Worm (Caenorhabditis elegans) whole organism, L1 larva: ENCODE results near the gene gei-1.
"Not testable (repeated sequence)": the region's sequence is repeated elsewhere in the genome, so short reads cannot be mapped to it uniquely, and the experiment has no call there.

ENCODE experiments used
- blmp-1 ChIP-seq: fragments of 150-350 bp; optimal IDR thresholded peaks from 2 replicates; lab custom pipeline; 2014; ENCODE audit warnings: missing biosample characterization, missing genetic modification characterization
- ceh-82 ChIP-seq, 3 experiments: fragments of 150-350 bp in 1 of 3; sonication (generic microtip) in 2 of 3; optimal IDR thresholded peaks; 2 replicates each; lab custom pipeline; 2014 to 2017; ENCODE audit warnings: missing biosample characterization in 3 of 3, missing genetic modification characterization in 3 of 3
- dsc-1 ChIP-seq: sonication (generic microtip); optimal IDR thresholded peaks from 2 replicates; lab custom pipeline; 2016; ENCODE audit warnings: mild to moderate bottlenecking, missing genetic modification characterization, missing compliant biosample characterization
- efl-1 ChIP-seq, 4 experiments: fragments of 150-350 bp; optimal IDR thresholded peaks in 3 of 4; peaks in 1 of 4; 1 replicate in 1 of 4; 2 replicates in 3 of 4; lab custom pipeline; 2014; ENCODE audit warnings: missing biosample characterization in 2 of 4, missing genetic modification characterization in 2 of 4, missing genetic modification reagents in 2 of 4
- efl-3 ChIP-seq: fragments of 200-800 bp; sonication (Bioruptor generic); optimal IDR thresholded peaks from 2 replicates; lab custom pipeline; 2018; ENCODE audit warnings: mild to moderate bottlenecking, missing genetic modification characterization, missing compliant biosample characterization
- elt-3 ChIP-seq, 6 experiments: fragments of 150-350 bp in 1 of 6; sonication (generic microtip); optimal IDR thresholded peaks; 2 replicates each; lab custom pipeline; 2017 to 2018; ENCODE audit warnings: missing biosample characterization in 6 of 6, missing genetic modification characterization in 6 of 6, inconsistent platforms in 1 of 6
- fkh-4 ChIP-seq: sonication (generic microtip); optimal IDR thresholded peaks from 2 replicates; lab custom pipeline; 2016; ENCODE audit warnings: missing compliant biosample characterization, missing genetic modification characterization, borderline replicate concordance
- fos-1 ChIP-seq: fragments of 150-350 bp; optimal IDR thresholded peaks from 2 replicates; lab custom pipeline; 2014; ENCODE audit warnings: missing biosample characterization, missing genetic modification characterization
- hlh-17 ChIP-seq: fragments of 200-800 bp; sonication (Bioruptor generic); optimal IDR thresholded peaks from 2 replicates; lab custom pipeline; 2018; ENCODE audit warnings: missing genetic modification characterization, mild to moderate bottlenecking, missing compliant biosample characterization, moderate library complexity, borderline replicate concordance
- hpl-2 ChIP-seq: fragments of 150-350 bp; optimal IDR thresholded peaks from 2 replicates; lab custom pipeline; 2014; ENCODE audit warnings: missing biosample characterization, missing genetic modification reagents, missing genetic modification characterization
- isw-1 ChIP-seq: fragments of 200-800 bp; sonication (Bioruptor generic); IDR thresholded peaks from 2 replicates; pipeline ENCODE4 v1.3.6; 2022; ENCODE audit warnings: missing genetic modification characterization, missing compliant biosample characterization
- jun-1 ChIP-seq: fragments of 150-350 bp; optimal IDR thresholded peaks from 2 replicates; lab custom pipeline; 2014; ENCODE audit warnings: missing biosample characterization, missing genetic modification reagents, missing genetic modification characterization
- lin-14 ChIP-seq: fragments of 200-800 bp; sonication (Bioruptor generic); optimal IDR thresholded peaks from 2 replicates; lab custom pipeline; 2018; ENCODE audit warnings: mild to moderate bottlenecking, missing genetic modification characterization, moderate library complexity, missing compliant biosample characterization
- lir-3 ChIP-seq: sonication (generic microtip); optimal IDR thresholded peaks from 2 replicates; lab custom pipeline; 2016; ENCODE audit warnings: mild to moderate bottlenecking, missing genetic modification characterization, moderate library complexity, missing compliant biosample characterization; ENCODE audit not compliant: poor library complexity
- lsy-2 ChIP-seq, 2 experiments: fragments of 150-350 bp; optimal IDR thresholded peaks; 2 replicates each; lab custom pipeline; 2014; ENCODE audit warnings: missing biosample characterization in 2 of 2, missing genetic modification characterization in 2 of 2
- mab-9 ChIP-seq: fragments of 200-800 bp; sonication (Bioruptor generic); IDR thresholded peaks from 2 replicates; pipeline ENCODE4 v1.3.6; 2022; ENCODE audit warnings: missing genetic modification reagents, missing genetic modification characterization, missing compliant biosample characterization
- nhr-28 ChIP-seq: fragments of 150-350 bp; optimal IDR thresholded peaks from 2 replicates; lab custom pipeline; 2014; ENCODE audit warnings: missing biosample characterization, missing genetic modification characterization
- nhr-47 ChIP-seq: sonication (generic microtip); optimal IDR thresholded peaks from 2 replicates; lab custom pipeline; 2016; ENCODE audit warnings: mild to moderate bottlenecking, missing genetic modification characterization, moderate library complexity, missing compliant biosample characterization
- nhr-71 ChIP-seq: sonication (generic microtip); optimal IDR thresholded peaks from 2 replicates; lab custom pipeline; 2016; ENCODE audit warnings: mild to moderate bottlenecking, missing genetic modification characterization, moderate library complexity, missing compliant biosample characterization
- nhr-85 ChIP-seq: sonication (generic microtip); peaks from one replicate; lab custom pipeline; 2016; ENCODE audit warnings: missing genetic modification characterization, inconsistent platforms, missing compliant biosample characterization
- pag-3 ChIP-seq: sonication (generic microtip); optimal IDR thresholded peaks from 2 replicates; lab custom pipeline; 2017; ENCODE audit warnings: missing genetic modification characterization, mild to moderate bottlenecking, missing compliant biosample characterization, antibody characterized with exemption, borderline replicate concordance; ENCODE audit not compliant: insufficient read depth
- pqm-1 ChIP-seq: sonication (generic microtip); optimal IDR thresholded peaks from 3 replicates; lab custom pipeline; 2017; ENCODE audit warnings: missing biosample characterization, missing genetic modification characterization
- snpc-4 ChIP-seq: fragments of 150-350 bp; optimal IDR thresholded peaks from 2 replicates; lab custom pipeline; 2014; ENCODE audit warnings: missing biosample characterization, missing genetic modification characterization
- sox-4 ChIP-seq: sonication (generic microtip); optimal IDR thresholded peaks from 2 replicates; lab custom pipeline; 2016; ENCODE audit warnings: missing genetic modification characterization, missing compliant biosample characterization
- unc-86 ChIP-seq: sonication (generic microtip); optimal IDR thresholded peaks from 2 replicates; lab custom pipeline; 2016; ENCODE audit warnings: missing genetic modification characterization, missing compliant biosample characterization
- vab-15 ChIP-seq: sonication (generic microtip); optimal IDR thresholded peaks from 2 replicates; lab custom pipeline; 2017; ENCODE audit warnings: missing genotype, mild to moderate bottlenecking, missing genetic modification characterization, missing compliant biosample characterization
- xbp-1 ChIP-seq: sonication (generic microtip); optimal IDR thresholded peaks from 2 replicates; lab custom pipeline; 2016; ENCODE audit warnings: missing genetic modification characterization, missing compliant biosample characterization
- zag-1 ChIP-seq: fragments of 150-350 bp; optimal IDR thresholded peaks from 2 replicates; lab custom pipeline; 2014; ENCODE audit warnings: missing biosample characterization, missing genetic modification characterization
- zip-4 ChIP-seq: fragments of 200-800 bp; sonication (Bioruptor generic); optimal IDR thresholded peaks from 2 replicates; lab custom pipeline; 2018; ENCODE audit warnings: mild to moderate bottlenecking, missing genetic modification characterization, moderate library complexity, missing compliant biosample characterization

Gene gei-1

DNA sequence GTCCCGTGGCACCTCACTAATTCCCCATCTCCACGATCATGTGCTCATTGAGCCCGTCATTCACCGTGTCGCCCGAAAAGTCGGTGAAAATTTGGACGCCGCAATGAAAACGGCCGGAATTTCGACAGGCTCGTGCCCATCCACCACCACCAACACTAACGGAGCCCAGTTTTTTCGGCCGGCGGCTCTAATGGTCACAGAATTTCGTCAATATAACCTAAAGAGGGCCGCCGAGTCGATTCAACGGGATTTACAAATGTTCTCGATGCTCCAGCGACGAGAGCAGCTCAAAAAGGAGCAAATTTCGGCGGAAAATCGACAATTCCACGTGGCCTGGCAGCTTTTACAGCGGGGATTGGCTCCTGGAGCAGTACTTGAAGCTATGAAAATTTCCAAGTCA lies 15.2 kb upstream of the gei-1 start:
- TF ChIP-seq jun-1 (no peak), mab-9 (GFP tag; lab: Robert Waterston, UW) (no peak), unc-86 (tag; lab: Kevin White, UChicago) (no peak), fos-1 (tag; lab: Kevin White, UChicago) (no peak), xbp-1 (tag; lab: Kevin White, UChicago) (no peak), hlh-17 (GFP tag; lab: Kevin White, UChicago) (no peak), efl-3 (no peak), zag-1 (no peak), nhr-28 (tag; lab: Kevin White, UChicago) (no peak), efl-1 (optimal IDR thresholded peaks at IDR 0.05; lab: Kevin White, UChicago) (no peak), efl-1 (GFP tag; optimal IDR thresholded peaks at IDR 0.05 in 1 of 2; lab: Kevin White, UChicago) (no peak), ceh-82 (tag; optimal IDR thresholded peaks at IDR 0.05; lab: Kevin White, UChicago) (no peak), snpc-4 (tag; lab: Kevin White, UChicago) (no peak), pag-3 (tag; lab: Kevin White, UChicago) (no peak)

DNA sequence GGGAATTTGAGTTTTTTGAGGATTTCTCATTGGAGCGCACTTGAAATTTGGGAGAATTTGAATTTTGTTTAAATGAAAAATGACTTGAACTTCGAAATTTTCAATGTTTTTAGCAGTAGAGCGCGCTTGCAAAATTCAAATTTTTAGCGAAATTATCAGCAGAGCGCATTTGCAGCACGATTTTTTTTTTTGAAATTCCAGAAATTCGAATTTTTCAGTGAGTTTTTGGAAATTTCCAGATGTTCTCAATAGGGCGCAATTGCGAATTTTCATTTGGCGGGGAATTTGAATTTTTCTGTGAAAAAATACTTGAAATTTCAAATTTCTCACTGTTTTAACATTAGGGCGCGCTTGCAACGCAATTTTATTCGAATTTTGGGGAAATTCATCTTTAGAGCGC lies 12.9 kb upstream of the gei-1 start:
- TF ChIP-seq pqm-1 (tag; lab: Kevin White, UChicago) (no peak), efl-1 (optimal IDR thresholded peaks at IDR 0.05; lab: Kevin White, UChicago) (no peak), efl-1 (GFP tag; optimal IDR thresholded peaks at IDR 0.05 in 1 of 2; lab: Kevin White, UChicago) (no peak), isw-1 (GFP tag; lab: Robert Waterston, UW) (no peak), mab-9 (GFP tag; lab: Robert Waterston, UW) (no peak)

DNA sequence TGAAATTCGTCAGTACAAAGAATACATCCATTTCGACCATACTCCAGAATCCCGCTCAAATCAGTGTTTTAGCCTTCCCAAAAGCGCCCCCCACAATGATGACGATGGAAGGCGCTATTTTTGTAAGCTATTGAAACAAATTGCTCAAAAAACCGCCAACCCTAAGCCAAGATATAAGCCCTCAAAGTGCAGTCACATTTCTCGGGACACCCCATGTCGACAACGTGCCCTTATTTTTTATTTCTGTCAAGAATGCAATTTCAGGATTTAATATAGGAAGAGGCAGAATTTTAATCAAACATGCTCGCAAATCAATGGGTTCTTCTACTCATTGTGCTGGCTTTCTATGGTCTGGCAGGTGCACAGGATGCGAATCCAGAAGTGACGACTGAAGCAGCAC lies 11.9 kb upstream of the gei-1 start, which contains the start of gene Y53G8AR.1:
Y53G8AR.1 (plus strand) TSS at position 301 of the 400 bp plus-strand sequence.
- TF ChIP-seq lsy-2 (tag; optimal IDR thresholded peaks at IDR 0.05; lab: Kevin White, UChicago); lir-3 (tag; lab: Kevin White, UChicago); nhr-71 (tag; lab: Kevin White, UChicago): not testable (repeated sequence)

DNA sequence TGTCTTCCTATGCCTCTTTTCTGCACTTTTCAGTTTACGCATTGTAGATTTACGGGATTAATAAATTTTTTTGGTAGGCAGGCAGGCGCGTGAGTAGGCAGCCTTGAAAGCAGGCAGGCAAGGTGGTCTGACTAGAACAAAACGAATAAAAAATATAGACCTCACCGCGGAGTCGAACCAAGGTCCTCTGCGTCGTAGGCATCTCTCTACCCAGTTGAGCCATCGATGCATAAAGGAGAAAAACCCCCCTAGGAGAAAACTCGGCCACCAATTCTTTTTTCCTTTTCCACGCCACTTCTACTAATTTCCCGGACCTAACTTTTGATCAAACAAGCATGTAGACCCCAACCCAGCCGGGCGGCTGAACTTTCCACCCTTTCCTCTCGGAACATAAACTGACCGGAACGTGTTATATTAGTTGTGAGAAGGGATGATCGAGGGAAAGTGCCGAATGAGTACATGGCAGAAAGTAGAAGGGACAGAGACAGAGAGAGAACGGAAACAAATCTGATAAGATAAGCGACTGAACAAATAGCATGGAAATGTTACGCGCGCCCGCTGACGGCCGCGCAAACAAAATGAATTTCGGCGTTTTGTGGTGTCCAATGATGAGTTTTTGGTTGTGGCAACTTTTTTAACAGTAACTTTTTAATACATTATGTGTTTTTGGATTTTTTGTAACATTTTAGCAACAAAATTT lies 5.2 kb upstream of the gei-1 start:
- peak; percentile 53 to 97 (median 82) for TF ChIP-seq elt-3 (tag; optimal IDR thresholded peaks at IDR 0.05; lab: Kevin White, UChicago)
- peak; percentile 97 for TF ChIP-seq blmp-1 (tag; lab: Kevin White, UChicago)
- no peak for TF ChIP-seq hpl-2 (GFP tag; lab: Kevin White, UChicago)
- TF ChIP-seq pag-3 (tag; lab: Kevin White, UChicago): peak; percentile 21
- peak; percentile 27 for TF ChIP-seq nhr-85 (tag; lab: Kevin White, UChicago)
- peak; percentile 80 for TF ChIP-seq lin-14
- TF ChIP-seq nhr-47 (tag; lab: Kevin White, UChicago): no peak

DNA sequence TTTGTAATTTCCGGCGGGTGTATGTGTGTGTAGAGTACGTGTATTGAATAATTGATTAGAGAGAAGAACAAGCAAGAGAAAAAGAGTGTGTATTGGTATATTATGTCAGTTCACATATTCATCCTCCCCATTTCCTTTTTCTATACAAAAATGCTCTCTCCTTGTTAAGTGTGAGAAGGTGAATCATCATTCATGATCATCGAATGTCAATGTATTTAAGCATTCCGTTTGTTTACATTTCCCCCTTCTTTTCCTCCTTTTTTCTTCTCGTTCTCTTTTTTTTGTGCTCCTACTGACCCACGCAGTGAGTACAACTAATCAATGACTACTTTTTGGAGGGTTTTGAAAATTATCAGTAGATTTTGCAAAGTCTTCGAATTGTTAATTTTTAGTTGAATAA lies 1.2 kb upstream of the gei-1 start:
- TF ChIP-seq zip-4: no peak
- peak; percentile 43 for TF ChIP-seq fkh-4 (tag; lab: Kevin White, UChicago)
- TF ChIP-seq dsc-1 (tag; lab: Kevin White, UChicago): peak; percentile 85
- TF ChIP-seq nhr-85 (tag; lab: Kevin White, UChicago): peak; percentile 47
- TF ChIP-seq sox-4: no peak

DNA sequence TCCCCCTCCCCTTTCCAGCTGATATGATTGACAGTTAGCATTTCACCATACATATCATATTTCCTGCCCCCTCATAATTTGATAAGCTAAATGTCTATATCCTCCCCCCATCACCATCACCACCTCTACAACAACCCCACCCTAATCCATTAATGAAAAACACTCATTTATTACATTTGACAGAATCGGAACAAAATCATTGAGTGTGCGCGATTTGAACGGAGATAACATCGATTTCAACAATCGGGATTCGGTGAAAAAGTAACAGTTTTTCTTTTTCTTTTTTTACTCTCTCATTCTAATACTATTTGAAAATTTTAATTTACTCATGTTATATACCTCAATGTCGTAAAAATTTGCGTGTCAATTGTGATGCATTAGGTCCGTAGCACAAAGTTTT lies 1.2 kb downstream of the gei-1 start:
- TF ChIP-seq blmp-1 (tag; lab: Kevin White, UChicago) (peak; percentile 69), vab-15 (tag; lab: Kevin White, UChicago) (no peak), lin-14 (peak; percentile 34), mab-9 (GFP tag; lab: Robert Waterston, UW) (no peak), efl-1 (optimal IDR thresholded peaks at IDR 0.05; lab: Kevin White, UChicago) (no peak), efl-1 (GFP tag; optimal IDR thresholded peaks at IDR 0.05 in 1 of 2; lab: Kevin White, UChicago) (peak in 1 of 2 experiments; percentile 83), nhr-85 (tag; lab: Kevin White, UChicago) (peak; percentile 51)
